Fruit fly (Drosophila melanogaster): ENCODE results near the gene del.

The del gene

dm6 chr2L:21148242-21148641 lies at the start of gene del:
Gene del, minus strand, starts transcription at chr2L:21148546.
- no peak for TF ChIP-seq CTCF (optimal IDR thresholded peaks at IDR 0.05)
- no peak for TF ChIP-seq CG8478 (optimal IDR thresholded peaks at IDR 0.05)

dm6 chr2L:21197178-21197577 lies 48.8 kb upstream of the del start:
- no peak for TF ChIP-seq CTCF (optimal IDR thresholded peaks at IDR 0.05)
- no peak for TF ChIP-seq CG8478 (optimal IDR thresholded peaks at IDR 0.05)

- no peak for TF ChIP-seq CTCF (optimal IDR thresholded peaks at IDR 0.05)
- TF ChIP-seq CG8478 (optimal IDR thresholded peaks at IDR 0.05): no peak
Measured at dm6 chr2L:21196511-21196910, 48.2 kb upstream of the del start.

dm6 chr2L:21195331-21195730 lies 47.0 kb upstream of the del start:
- TF ChIP-seq CTCF (optimal IDR thresholded peaks at IDR 0.05): no peak
- TF ChIP-seq CG8478 (optimal IDR thresholded peaks at IDR 0.05): no peak

- TF ChIP-seq CG8478 (optimal IDR thresholded peaks at IDR 0.05) (no peak), CTCF (optimal IDR thresholded peaks at IDR 0.05) (no peak)
Measured at dm6 chr2L:21189273-21189781, 41.0 kb upstream of the del start.

dm6 chr2L:21187753-21188152 lies 39.4 kb upstream of the del start:
- TF ChIP-seq CTCF (optimal IDR thresholded peaks at IDR 0.05): no peak

dm6 chr2L:21179615-21180031 lies 31.3 kb upstream of the del start, which contains the start of the genes bur and Mcm10:
Gene bur, minus strand, starts transcription at chr2L:21179683.
Gene Mcm10, plus strand, starts transcription at chr2L:21179933.
- no peak for TF ChIP-seq CG8478 (optimal IDR thresholded peaks at IDR 0.05)
- no peak for TF ChIP-seq CTCF (optimal IDR thresholded peaks at IDR 0.05)

- TF ChIP-seq CG8478 (optimal IDR thresholded peaks at IDR 0.05) (no peak), CTCF (optimal IDR thresholded peaks at IDR 0.05) (no peak)
Measured at dm6 chr2L:21179217-21179520, 30.8 kb upstream of the del start.

dm6 chr2L:21178436-21179216 lies 30.3 kb upstream of the del start:
- TF ChIP-seq CG8478 (optimal IDR thresholded peaks at IDR 0.05): no peak
- no peak for TF ChIP-seq CTCF (optimal IDR thresholded peaks at IDR 0.05)

dm6 chr2L:21172922-21173321 lies 24.6 kb upstream of the del start, which contains the start of gene CG31627:
Gene CG31627, plus strand, starts transcription at chr2L:21173222.
- no peak for TF ChIP-seq CG8478 (optimal IDR thresholded peaks at IDR 0.05)
- TF ChIP-seq CTCF (optimal IDR thresholded peaks at IDR 0.05): no peak

dm6 chr2L:21169863-21170262 lies 21.5 kb upstream of the del start:
- TF ChIP-seq CTCF (optimal IDR thresholded peaks at IDR 0.05): no peak
- no peak for TF ChIP-seq CG8478 (optimal IDR thresholded peaks at IDR 0.05)

- TF ChIP-seq CG8478 (optimal IDR thresholded peaks at IDR 0.05) (no peak), CTCF (optimal IDR thresholded peaks at IDR 0.05) (no peak)
Measured at dm6 chr2L:21169160-21169624, 20.8 kb upstream of the del start.

- TF ChIP-seq CTCF (optimal IDR thresholded peaks at IDR 0.05) (no peak), CG8478 (optimal IDR thresholded peaks at IDR 0.05) (no peak)
Measured at dm6 chr2L:21168295-21169159, 20.2 kb upstream of the del start, which contains the start of the genes mAcon1, CG43345 and CG43346. Gene mAcon1, plus strand, starts transcription at chr2L:21168570. Gene CG43345, minus strand, starts transcription at chr2L:21168581. Gene CG43346, minus strand, starts transcription at chr2L:21168581.

- TF ChIP-seq CG8478 (optimal IDR thresholded peaks at IDR 0.05) (no peak), CTCF (optimal IDR thresholded peaks at IDR 0.05) (no peak)
Measured at dm6 chr2L:21166422-21166821, 18.1 kb upstream of the del start.

dm6 chr2L:21163311-21163842 lies 15.0 kb upstream of the del start, which contains the start of gene Noc2:
Gene Noc2, plus strand, starts transcription at chr2L:21163641.
- TF ChIP-seq CG8478 (optimal IDR thresholded peaks at IDR 0.05): no peak
- no peak for TF ChIP-seq CTCF (optimal IDR thresholded peaks at IDR 0.05)

Data from S2 (cell line).